Worm (Caenorhabditis elegans): ENCODE data around the gene sur-7.
A peak's percentile ranks its signal among the peaks of the same experiment; 100 is the strongest.

sur-7 gene

DNA sequence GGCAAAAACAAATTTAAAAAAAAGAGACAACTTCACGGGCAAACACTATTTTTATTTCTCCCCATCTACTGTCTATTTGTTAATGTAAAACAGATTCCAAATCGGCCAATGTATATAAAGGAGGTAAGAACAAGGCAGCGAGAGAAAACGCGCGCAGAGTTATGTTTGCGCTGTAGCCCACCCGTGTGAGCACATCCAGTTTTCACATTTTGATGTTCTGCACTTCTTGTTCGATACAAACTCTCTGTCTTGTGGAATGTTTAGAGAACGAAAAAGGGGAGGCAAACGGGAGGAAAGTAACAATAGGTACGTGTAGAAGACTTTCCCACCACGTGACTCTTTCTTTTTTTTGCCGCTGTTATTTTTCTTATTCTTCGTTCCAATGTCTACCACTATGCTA lies 23.9 kb upstream of the sur-7 start:
- no peak for TF ChIP-seq scrt-1 (GFP tag; IDR thresholded peaks at IDR 0.05)
- no peak for TF ChIP-seq ama-1 (optimal IDR thresholded peaks at IDR 0.05)
- no peak for TF ChIP-seq tbx-37 (GFP tag; conservative IDR thresholded peaks at IDR 0.05)
- no peak for TF ChIP-seq ceh-13 (GFP tag; optimal IDR thresholded peaks at IDR 0.05)
- TF ChIP-seq ets-7 (tag; optimal IDR thresholded peaks at IDR 0.05) = no peak
- TF ChIP-seq tra-4 (tag; optimal IDR thresholded peaks at IDR 0.05) = no peak
- no peak for TF ChIP-seq ceh-36 (tag; optimal IDR thresholded peaks at IDR 0.05)
- no peak for TF ChIP-seq flt-1 (GFP tag; IDR thresholded peaks at IDR 0.05)

ce11 chrX:16354598-16355211 lies 21.7 kb upstream of the sur-7 start, which contains the start of gene nhr-28:
TSS of gene nhr-28 (plus strand) at chrX:16354976.
- no peak for TF ChIP-seq ama-1 (optimal IDR thresholded peaks at IDR 0.05)
- TF ChIP-seq scrt-1 (GFP tag; IDR thresholded peaks at IDR 0.05) = no peak
- TF ChIP-seq aly-1 (tag; optimal IDR thresholded peaks at IDR 0.05) = no peak
- no peak for TF ChIP-seq hmbx-1 (tag; optimal IDR thresholded peaks at IDR 0.05)
- no peak for TF ChIP-seq ceh-36 (tag; optimal IDR thresholded peaks at IDR 0.05)
- TF ChIP-seq hmg-4 (GFP tag; optimal IDR thresholded peaks at IDR 0.05) = no peak
- TF ChIP-seq flt-1 (GFP tag; IDR thresholded peaks at IDR 0.05) = no peak
- TF ChIP-seq tbx-11 (GFP tag; IDR thresholded peaks at IDR 0.05) = no peak
- TF ChIP-seq tbx-37 (GFP tag; conservative IDR thresholded peaks at IDR 0.05) = no peak
- TF ChIP-seq hnd-1 (tag; optimal IDR thresholded peaks at IDR 0.05) = no peak
- no peak for TF ChIP-seq ets-7 (tag; optimal IDR thresholded peaks at IDR 0.05)
- TF ChIP-seq pes-1 (GFP tag; IDR thresholded peaks at IDR 0.05) = no peak
- TF ChIP-seq B0310.2 (tag; optimal IDR thresholded peaks at IDR 0.05) = no peak
- no peak for TF ChIP-seq ceh-13 (GFP tag; optimal IDR thresholded peaks at IDR 0.05)
- no peak for TF ChIP-seq sea-1 (GFP tag; conservative IDR thresholded peaks at IDR 0.05)
- TF ChIP-seq F13C5.2 (tag; optimal IDR thresholded peaks at IDR 0.05) = no peak
- TF ChIP-seq tra-4 (tag; optimal IDR thresholded peaks at IDR 0.05) = no peak

- TF ChIP-seq B0310.2 (tag; optimal IDR thresholded peaks at IDR 0.05) = no peak
- TF ChIP-seq ama-1 (optimal IDR thresholded peaks at IDR 0.05) = no peak
- TF ChIP-seq aly-1 (tag; optimal IDR thresholded peaks at IDR 0.05) = no peak
- no peak for TF ChIP-seq hmbx-1 (tag; optimal IDR thresholded peaks at IDR 0.05)
- no peak for TF ChIP-seq pes-1 (GFP tag; IDR thresholded peaks at IDR 0.05)
- no peak for TF ChIP-seq ets-7 (tag; optimal IDR thresholded peaks at IDR 0.05)
- no peak for TF ChIP-seq hmg-4 (GFP tag; optimal IDR thresholded peaks at IDR 0.05)
- no peak for TF ChIP-seq ceh-36 (tag; optimal IDR thresholded peaks at IDR 0.05)
- no peak for TF ChIP-seq flt-1 (GFP tag; IDR thresholded peaks at IDR 0.05)
- TF ChIP-seq hnd-1 (tag; optimal IDR thresholded peaks at IDR 0.05) = no peak
- no peak for TF ChIP-seq tra-4 (tag; optimal IDR thresholded peaks at IDR 0.05)
- TF ChIP-seq tbx-11 (GFP tag; IDR thresholded peaks at IDR 0.05) = no peak
- TF ChIP-seq F13C5.2 (tag; optimal IDR thresholded peaks at IDR 0.05) = no peak
- no peak for TF ChIP-seq sea-1 (GFP tag; conservative IDR thresholded peaks at IDR 0.05)
- TF ChIP-seq scrt-1 (GFP tag; IDR thresholded peaks at IDR 0.05) = no peak
- no peak for TF ChIP-seq tbx-37 (GFP tag; conservative IDR thresholded peaks at IDR 0.05)
- TF ChIP-seq ceh-13 (GFP tag; optimal IDR thresholded peaks at IDR 0.05) = no peak
Measured at ce11 chrX:16356341-16356740, 20.0 kb upstream of the sur-7 start.

- TF ChIP-seq tbx-37 (GFP tag; conservative IDR thresholded peaks at IDR 0.05) (no peak), ama-1 (optimal IDR thresholded peaks at IDR 0.05) (no peak), pes-1 (GFP tag; IDR thresholded peaks at IDR 0.05) (peak; percentile 11; the same call in 1 of the 2 replicates), sea-1 (GFP tag; conservative IDR thresholded peaks at IDR 0.05) (no peak), hnd-1 (tag; optimal IDR thresholded peaks at IDR 0.05) (no peak), hmg-4 (GFP tag; optimal IDR thresholded peaks at IDR 0.05) (no peak), tra-4 (tag; optimal IDR thresholded peaks at IDR 0.05) (no peak), hmbx-1 (tag; optimal IDR thresholded peaks at IDR 0.05) (no peak)
Measured at ce11 chrX:16357531-16357930, 18.9 kb upstream of the sur-7 start.

DNA sequence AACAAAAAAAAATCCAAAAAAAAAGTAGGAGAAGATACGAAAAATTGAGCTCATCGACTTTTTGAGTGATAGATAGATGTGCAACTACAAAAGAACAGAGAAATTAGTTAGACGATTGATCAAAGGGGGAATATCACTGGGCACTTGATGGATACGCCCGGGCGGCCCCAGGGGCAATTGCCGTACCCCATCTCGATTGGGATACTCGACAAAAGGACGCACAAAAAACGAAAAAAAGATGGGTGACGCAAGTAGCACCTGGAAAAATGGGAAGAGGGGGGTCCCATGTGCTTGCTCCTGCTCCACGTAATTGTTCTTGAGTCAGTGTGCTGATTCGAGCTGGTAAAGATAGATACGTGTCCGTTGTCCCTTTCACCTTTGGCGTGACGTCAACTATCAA lies 15.4 kb upstream of the sur-7 start:
- TF ChIP-seq F13C5.2 (tag; optimal IDR thresholded peaks at IDR 0.05) = no peak
- TF ChIP-seq ceh-13 (GFP tag; optimal IDR thresholded peaks at IDR 0.05) = no peak
- TF ChIP-seq hmg-4 (GFP tag; optimal IDR thresholded peaks at IDR 0.05) = no peak
- no peak for TF ChIP-seq hmbx-1 (tag; optimal IDR thresholded peaks at IDR 0.05)
- TF ChIP-seq flt-1 (GFP tag; IDR thresholded peaks at IDR 0.05) = no peak
- no peak for TF ChIP-seq tra-4 (tag; optimal IDR thresholded peaks at IDR 0.05)
- no peak for TF ChIP-seq scrt-1 (GFP tag; IDR thresholded peaks at IDR 0.05)
- no peak for TF ChIP-seq tbx-11 (GFP tag; IDR thresholded peaks at IDR 0.05)
- no peak for TF ChIP-seq B0310.2 (tag; optimal IDR thresholded peaks at IDR 0.05)
- TF ChIP-seq ceh-36 (tag; optimal IDR thresholded peaks at IDR 0.05) = no peak
- TF ChIP-seq hnd-1 (tag; optimal IDR thresholded peaks at IDR 0.05) = no peak
- TF ChIP-seq aly-1 (tag; optimal IDR thresholded peaks at IDR 0.05) = no peak
- TF ChIP-seq tbx-37 (GFP tag; conservative IDR thresholded peaks at IDR 0.05) = no peak
- TF ChIP-seq ama-1 (optimal IDR thresholded peaks at IDR 0.05) = no peak
- TF ChIP-seq pes-1 (GFP tag; IDR thresholded peaks at IDR 0.05) = no peak
- no peak for TF ChIP-seq sea-1 (GFP tag; conservative IDR thresholded peaks at IDR 0.05)

DNA sequence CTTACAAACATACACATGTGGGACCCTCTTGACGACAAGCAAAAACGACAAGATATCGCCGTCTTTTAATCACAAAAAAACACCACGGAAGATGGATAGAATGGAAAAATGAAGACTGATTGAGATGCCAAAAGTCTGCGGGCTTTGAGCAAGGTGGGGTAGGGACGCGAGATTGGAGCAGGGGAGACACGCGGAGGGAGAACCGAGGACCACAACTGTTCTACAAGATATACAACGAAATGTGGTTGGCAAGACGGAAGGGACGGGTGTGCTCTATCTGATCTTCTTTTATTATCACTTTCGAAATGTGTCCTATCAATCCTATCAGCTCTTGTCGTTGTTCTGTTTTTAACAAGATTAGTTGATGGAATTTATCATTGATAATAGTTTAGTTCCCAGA lies 12.8 kb upstream of the sur-7 start:
- TF ChIP-seq hmg-4 (GFP tag; optimal IDR thresholded peaks at IDR 0.05) (no peak), ets-7 (tag; optimal IDR thresholded peaks at IDR 0.05) (no peak)

ce11 chrX:16366508-16366907 lies 9.9 kb upstream of the sur-7 start:
- TF ChIP-seq sea-1 (GFP tag; conservative IDR thresholded peaks at IDR 0.05) (no peak), ceh-13 (GFP tag; optimal IDR thresholded peaks at IDR 0.05) (no peak), aly-1 (tag; optimal IDR thresholded peaks at IDR 0.05) (no peak), ets-7 (tag; optimal IDR thresholded peaks at IDR 0.05) (no peak), hnd-1 (tag; optimal IDR thresholded peaks at IDR 0.05) (no peak), hmbx-1 (tag; optimal IDR thresholded peaks at IDR 0.05) (no peak), ceh-36 (tag; optimal IDR thresholded peaks at IDR 0.05) (no peak), ama-1 (optimal IDR thresholded peaks at IDR 0.05) (no peak)

DNA sequence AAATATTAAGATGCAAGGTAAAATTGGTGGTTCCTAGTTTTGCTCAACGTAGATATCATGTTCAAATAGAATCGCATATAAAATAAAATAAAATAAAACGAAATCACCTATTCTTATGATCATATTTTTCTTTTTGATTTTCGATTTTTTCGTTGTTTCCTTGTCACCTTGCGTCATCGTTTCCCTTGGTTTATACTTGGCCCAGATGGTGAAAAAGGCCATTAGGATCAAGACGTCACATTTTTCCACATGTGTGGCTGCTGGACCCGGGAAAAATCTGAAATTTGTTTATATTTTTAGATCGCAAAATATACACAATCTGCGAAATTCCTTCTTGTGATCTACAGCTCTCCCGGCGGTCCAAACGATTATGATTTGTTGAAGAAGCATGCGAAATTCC lies 9.4 kb upstream of the sur-7 start, which contains the start of gene ace-1:
ace-1 (plus strand) TSS at position 301 of the 400 bp plus-strand sequence.
- TF ChIP-seq tbx-11 (GFP tag; IDR thresholded peaks at IDR 0.05) = no peak
- no peak for TF ChIP-seq ama-1 (optimal IDR thresholded peaks at IDR 0.05)
- no peak for TF ChIP-seq tra-4 (tag; optimal IDR thresholded peaks at IDR 0.05)
- no peak for TF ChIP-seq pes-1 (GFP tag; IDR thresholded peaks at IDR 0.05)
- TF ChIP-seq ets-7 (tag; optimal IDR thresholded peaks at IDR 0.05) = no peak
